Worm (Caenorhabditis elegans) whole organism, L4 larva: Measurements from ENCODE around the gene K11H12.1.

Source experiments
- ZK546.5 ChIP-seq, 2 experiments: sonication (generic microtip); optimal IDR thresholded peaks; 2 replicates each; lab custom pipeline; 2017; ENCODE audit warnings: missing biosample characterization in 2 of 2, missing genetic modification characterization in 2 of 2
- fkh-10 ChIP-seq: fragments of 150-350 bp; optimal IDR thresholded peaks from 2 replicates; lab custom pipeline; 2014; ENCODE audit warnings: missing biosample characterization, missing genetic modification reagents, missing genetic modification characterization
- lin-1 ChIP-seq: fragments of 200-800 bp; sonication (Bioruptor generic); IDR thresholded peaks from 2 replicates; pipeline ENCODE4 v1.3.6; 2022; ENCODE audit warnings: missing genetic modification reagents, missing genetic modification characterization, missing compliant biosample characterization
- madf-5 ChIP-seq, 2 experiments: fragments of 200-800 bp; sonication (Bioruptor generic); IDR thresholded peaks; 2 replicates each; pipeline ENCODE4 v1.3.6; 2022; ENCODE audit warnings: missing compliant biosample characterization in 2 of 2, missing genetic modification characterization in 2 of 2
- nhr-111 ChIP-seq: fragments of 200-800 bp; sonication (Bioruptor generic); optimal IDR thresholded peaks from 2 replicates; lab custom pipeline; 2018; ENCODE audit warnings: mild to moderate bottlenecking, missing genetic modification characterization, missing compliant biosample characterization
- nhr-76 ChIP-seq: fragments of 150-350 bp; optimal IDR thresholded peaks from 2 replicates; lab custom pipeline; 2014; ENCODE audit warnings: missing biosample characterization, missing genetic modification characterization
- skn-1 ChIP-seq: fragments of 150-350 bp; optimal IDR thresholded peaks from 2 replicates; lab custom pipeline; 2014; ENCODE audit warnings: missing biosample characterization, missing genetic modification characterization
- snpc-4 ChIP-seq: fragments of 150-350 bp; optimal IDR thresholded peaks from 2 replicates; lab custom pipeline; 2014; ENCODE audit warnings: missing biosample characterization, missing genetic modification characterization

DNA sequence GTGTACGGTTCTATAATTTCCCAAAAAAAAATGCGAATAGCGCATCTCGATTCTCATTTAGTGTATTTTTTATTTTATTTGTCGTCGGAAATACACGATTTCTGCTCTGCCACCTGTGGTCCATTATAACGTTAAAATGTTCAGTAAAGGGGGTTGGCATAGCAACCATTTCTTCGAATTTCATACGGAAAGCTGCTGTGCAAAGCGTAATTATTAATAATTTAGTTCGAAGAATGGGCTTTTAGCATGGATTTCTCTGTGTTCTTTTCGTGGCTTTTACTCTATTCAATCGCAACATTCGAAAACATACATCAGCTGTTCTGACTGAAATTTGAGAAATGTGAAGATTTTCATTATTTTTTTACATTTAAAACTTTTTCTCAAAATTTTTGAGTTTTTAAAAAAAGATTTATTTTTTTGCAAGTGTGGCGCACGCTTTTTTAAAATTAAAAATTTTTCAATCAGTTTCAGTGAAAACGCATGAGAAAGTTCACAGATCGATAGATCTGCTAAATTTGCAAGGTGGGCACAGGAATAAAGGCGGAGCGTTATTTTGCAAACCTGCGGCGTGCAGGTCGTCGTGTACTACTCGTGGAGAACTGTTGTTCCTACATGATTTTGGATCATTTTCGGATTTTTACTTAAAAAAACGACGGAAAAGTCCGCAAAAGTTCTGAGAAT is 5.4 kb upstream of the K11H12.1 start:
- TF ChIP-seq madf-5 (GFP tag; IDR thresholded peaks at IDR 0.05; lab: Robert Waterston, UW) (no peak), skn-1 (tag; lab: Kevin White, UChicago) (no peak), nhr-76 (no peak), lin-1 (no peak), nhr-111 (GFP tag; lab: Kevin White, UChicago) (no peak), ZK546.5 (tag; optimal IDR thresholded peaks at IDR 0.05; lab: Kevin White, UChicago) (no peak), fkh-10 (no peak), snpc-4 (tag; lab: Kevin White, UChicago) (no peak)
